Fruit fly (Drosophila melanogaster) whole organism, embryonic: ENCODE measurements around the gene Srr.

ENCODE experiments used
- CG10431 ChIP-seq: fragments of 200-800 bp; sonication (Bioruptor generic); optimal IDR thresholded peaks from 3 replicates; lab custom pipeline; 2018; ENCODE audit warnings: missing biosample characterization, mild to moderate bottlenecking, missing genetic modification characterization
- CG10654 ChIP-seq: fragments of 200-800 bp; sonication (Bioruptor generic); optimal IDR thresholded peaks from 2 replicates; lab custom pipeline; 2016; ENCODE audit warnings: missing biosample characterization, missing genetic modification characterization
- CG12071 ChIP-seq: fragments of 200-800 bp; sonication (Bioruptor generic); optimal IDR thresholded peaks from 3 replicates; lab custom pipeline; 2018; ENCODE audit warnings: missing biosample characterization, mild to moderate bottlenecking, missing genetic modification characterization
- CG14014 ChIP-seq: fragments of 200-800 bp; sonication (Bioruptor generic); IDR thresholded peaks from 2 replicates; pipeline ENCODE4 v1.3.6; 2022; ENCODE audit warnings: missing biosample characterization, missing genetic modification characterization
- CG14441 ChIP-seq: fragments of 200-800 bp; sonication (Bioruptor generic); IDR thresholded peaks from 2 replicates; pipeline ENCODE4 v1.3.6; 2022; ENCODE audit warnings: missing biosample characterization, missing genetic modification characterization
- CG15479 ChIP-seq: fragments of 200-800 bp; sonication (Bioruptor generic); optimal IDR thresholded peaks from 3 replicates; lab custom pipeline; 2019; ENCODE audit warnings: missing biosample characterization, mild to moderate bottlenecking, missing genetic modification characterization, moderate library complexity
- CG15601 ChIP-seq: fragments of 200-800 bp; sonication (Bioruptor generic); optimal IDR thresholded peaks from 3 replicates; lab custom pipeline; 2019; ENCODE audit warnings: missing biosample characterization, mild to moderate bottlenecking, missing genetic modification characterization, moderate library complexity
- CG17612 ChIP-seq: fragments of 200-800 bp; sonication (Bioruptor generic); IDR thresholded peaks from 2 replicates; pipeline ENCODE4 v1.3.6; 2022; ENCODE audit warnings: missing biosample characterization, missing genetic modification characterization
- CG18764 ChIP-seq: fragments of 200-800 bp; sonication (Bioruptor generic); optimal IDR thresholded peaks from 3 replicates; lab custom pipeline; 2016; ENCODE audit warnings: missing biosample characterization, missing genetic modification characterization
- CG2129 ChIP-seq: fragments of 200-800 bp; sonication (Bioruptor generic); IDR thresholded peaks from 2 replicates; pipeline ENCODE4 v1.3.6; 2022; ENCODE audit warnings: missing biosample characterization, missing genetic modification characterization; ENCODE audit not compliant: partially characterized antibody
- CG2889 ChIP-seq: fragments of 200-800 bp; sonication (Bioruptor generic); IDR thresholded peaks from 3 replicates; pipeline ENCODE4 v1.3.6; 2022; ENCODE audit warnings: missing biosample characterization, missing genetic modification characterization
- CG30431 ChIP-seq: fragments of 200-800 bp; sonication (Bioruptor generic); optimal IDR thresholded peaks from 2 replicates; lab custom pipeline; 2017; ENCODE audit warnings: missing biosample characterization, missing genetic modification characterization
- CG34224 ChIP-seq: fragments of 200-800 bp; sonication (Bioruptor generic); IDR thresholded peaks from 3 replicates; pipeline ENCODE4 v1.3.6; 2022; ENCODE audit warnings: missing biosample characterization, missing genetic modification characterization; ENCODE audit not compliant: partially characterized antibody
- CG34422 ChIP-seq: fragments of 200-800 bp; sonication (Bioruptor generic); IDR thresholded peaks from 3 replicates; pipeline ENCODE4 v1.3.6; 2022; ENCODE audit warnings: missing biosample characterization, missing genetic modification characterization
- CG3726 ChIP-seq: fragments of 200-800 bp; sonication (Bioruptor generic); IDR thresholded peaks from 3 replicates; pipeline ENCODE4, ENCODE4 v1.3.6; 2022; ENCODE audit warnings: missing biosample characterization, missing genetic modification characterization
- CG6813 ChIP-seq: fragments of 200-800 bp; sonication (Bioruptor generic); optimal IDR thresholded peaks from 2 replicates; lab custom pipeline; 2017; ENCODE audit warnings: missing biosample characterization, missing genetic modification characterization, mild to moderate bottlenecking, moderate library complexity, missing genetic modification reagents
- CG7357 ChIP-seq: fragments of 200-800 bp; sonication (Bioruptor generic); IDR thresholded peaks from 3 replicates; pipeline ENCODE4 v1.3.6; 2022; ENCODE audit warnings: missing biosample characterization, missing genetic modification characterization
- CG8089 ChIP-seq: fragments of 200-800 bp; sonication (Bioruptor generic); optimal IDR thresholded peaks from 3 replicates; lab custom pipeline; 2016; ENCODE audit warnings: missing biosample characterization, missing genetic modification characterization
- CG8281 ChIP-seq: fragments of 200-800 bp; sonication (Bioruptor generic); optimal IDR thresholded peaks from 2 replicates; lab custom pipeline; 2018; ENCODE audit warnings: missing biosample characterization, mild to moderate bottlenecking, missing genetic modification characterization, moderate library complexity
- CG8944 ChIP-seq: fragments of 200-800 bp; sonication (Bioruptor generic); optimal IDR thresholded peaks from 3 replicates; lab custom pipeline; 2016; ENCODE audit warnings: missing biosample characterization, missing genetic modification characterization
- CG9876 ChIP-seq: fragments of 200-800 bp; sonication (Bioruptor generic); optimal IDR thresholded peaks from 2 replicates; lab custom pipeline; 2016; ENCODE audit warnings: missing biosample characterization, missing genetic modification characterization
- E2f1 ChIP-seq: fragments of 200-800 bp; sonication (Bioruptor generic); IDR thresholded peaks from 2 replicates; pipeline ENCODE4 v1.3.6; 2022; ENCODE audit warnings: missing biosample characterization, missing genetic modification characterization
- Fer1 ChIP-seq: fragments of 200-800 bp; sonication (Bioruptor generic); optimal IDR thresholded peaks from 2 replicates; lab custom pipeline; 2017; ENCODE audit warnings: missing biosample characterization, mild to moderate bottlenecking, missing genetic modification characterization
- HLH54F ChIP-seq: fragments of 200-800 bp; sonication (Bioruptor generic); optimal IDR thresholded peaks from 3 replicates; lab custom pipeline; 2016; ENCODE audit warnings: missing biosample characterization, missing genetic modification characterization
- HLHmδ ChIP-seq: fragments of 200-800 bp; sonication (Bioruptor generic); optimal IDR thresholded peaks from 2 replicates; lab custom pipeline; 2018; ENCODE audit warnings: missing biosample characterization, mild to moderate bottlenecking, missing genetic modification characterization, moderate library complexity
- Hand ChIP-seq: fragments of 200-800 bp; sonication (Bioruptor generic); optimal IDR thresholded peaks from 2 replicates; lab custom pipeline; 2017; ENCODE audit warnings: mild to moderate bottlenecking, missing biosample characterization, missing genetic modification reagents, missing genetic modification characterization
- HmgZ ChIP-seq: fragments of 200-800 bp; sonication (Bioruptor generic); optimal IDR thresholded peaks from 2 replicates; lab custom pipeline; 2018; ENCODE audit warnings: missing biosample characterization, mild to moderate bottlenecking, missing genetic modification characterization
- Hr51 ChIP-seq, 2 experiments: fragments of 200-800 bp; sonication (Bioruptor generic); optimal IDR thresholded peaks; 2 replicates in 1 of 2; 3 replicates in 1 of 2; lab custom pipeline; 2016 to 2018; ENCODE audit warnings: missing biosample characterization in 2 of 2, missing genetic modification characterization in 2 of 2, mild to moderate bottlenecking in 1 of 2, moderate library complexity in 1 of 2
- Meics ChIP-seq: fragments of 200-800 bp; sonication (Bioruptor generic); optimal IDR thresholded peaks from 2 replicates; lab custom pipeline; 2017; ENCODE audit warnings: missing biosample characterization, mild to moderate bottlenecking, missing genetic modification characterization
- Poxn ChIP-seq: fragments of 200-800 bp; sonication (Bioruptor generic); IDR thresholded peaks from 2 replicates; pipeline ENCODE4 v1.3.6; 2022; ENCODE audit warnings: missing biosample characterization, missing genetic modification characterization
- Sin3A ChIP-seq: fragments of >200 bp; optimal IDR thresholded peaks from 2 replicates; lab custom pipeline; 2018
- Sox102F ChIP-seq: fragments of 200-800 bp; sonication (Bioruptor generic); optimal IDR thresholded peaks from 2 replicates; lab custom pipeline; 2018; ENCODE audit warnings: missing biosample characterization, mild to moderate bottlenecking, missing genetic modification characterization, moderate library complexity
- Vsx1 ChIP-seq: fragments of 200-800 bp; sonication (Bioruptor generic); optimal IDR thresholded peaks from 2 replicates; lab custom pipeline; 2017; ENCODE audit warnings: missing biosample characterization, mild to moderate bottlenecking, missing genetic modification characterization, missing genetic modification reagents
- ab ChIP-seq: fragments of 200-800 bp; sonication (Bioruptor generic); optimal IDR thresholded peaks from 2 replicates; lab custom pipeline; 2016; ENCODE audit warnings: missing biosample characterization, missing genetic modification characterization
- bigmax ChIP-seq: fragments of 200-800 bp; sonication (Bioruptor generic); optimal IDR thresholded peaks from 2 replicates; lab custom pipeline; 2018; ENCODE audit warnings: missing biosample characterization, mild to moderate bottlenecking, missing genetic modification characterization
- br ChIP-seq: fragments of >200 bp; optimal IDR thresholded peaks from 2 replicates; lab custom pipeline; 2017
- chinmo ChIP-seq: fragments of 200-800 bp; sonication (Bioruptor generic); IDR thresholded peaks from 4 replicates; pipeline ENCODE4 v1.3.6; 2022; ENCODE audit warnings: missing biosample characterization, missing genetic modification characterization; ENCODE audit not compliant: partially characterized antibody
- dmrt11E ChIP-seq: fragments of 200-800 bp; sonication (Bioruptor generic); optimal IDR thresholded peaks from 3 replicates; lab custom pipeline; 2018; ENCODE audit warnings: missing biosample characterization, mild to moderate bottlenecking, missing genetic modification characterization, moderate library complexity
- gro ChIP-seq: fragments of 200-800 bp; sonication (Bioruptor generic); optimal IDR thresholded peaks from 2 replicates; lab custom pipeline; 2016; ENCODE audit warnings: missing biosample characterization, missing genetic modification characterization
- gt ChIP-seq: fragments of 200-800 bp; sonication (Bioruptor generic); IDR thresholded peaks from 2 replicates; pipeline ENCODE4 v1.3.6; 2022; ENCODE audit warnings: missing biosample characterization, missing genetic modification characterization
- ken ChIP-seq: fragments of 200-800 bp; sonication (Bioruptor generic); IDR thresholded peaks from 3 replicates; pipeline ENCODE4 v1.3.6; 2022; ENCODE audit warnings: missing biosample characterization, missing genetic modification characterization
- lov ChIP-seq, 2 experiments: fragments of 200-800 bp in 1 of 2; fragments of >200 bp in 1 of 2; sonication (Bioruptor generic) in 1 of 2; IDR thresholded peaks in 1 of 2; optimal IDR thresholded peaks in 1 of 2; 2 replicates in 1 of 2; 3 replicates in 1 of 2; pipeline versions ENCODE4 v1.3.6 to Lab custom; 2017 to 2022; ENCODE audit warnings: missing biosample characterization in 1 of 2, missing genetic modification characterization in 1 of 2
- oc ChIP-seq: fragments of 200-800 bp; sonication (Bioruptor generic); optimal IDR thresholded peaks from 2 replicates; lab custom pipeline; 2018; ENCODE audit warnings: missing biosample characterization, mild to moderate bottlenecking, missing genetic modification characterization, moderate library complexity
- pan ChIP-seq, 4 experiments: fragments of >200 bp in 3 of 4; fragments of 200-800 bp in 1 of 4; sonication (Bioruptor generic) in 1 of 4; optimal IDR thresholded peaks in 3 of 4; IDR thresholded peaks in 1 of 4; 2 replicates each; pipeline versions ENCODE4 v1.3.6 to Lab custom; 2017 to 2022; ENCODE audit warnings: missing biosample characterization in 2 of 4, missing genetic modification characterization in 2 of 4, mixed read lengths in 1 of 4
- phol ChIP-seq: fragments of 200-800 bp; sonication (Bioruptor generic); optimal IDR thresholded peaks from 3 replicates; lab custom pipeline; 2018; ENCODE audit warnings: missing biosample characterization, mild to moderate bottlenecking, missing genetic modification characterization, moderate library complexity
- ro ChIP-seq: fragments of 200-800 bp; sonication (Bioruptor generic); IDR thresholded peaks from 2 replicates; pipeline ENCODE4 v1.3.6; 2022; ENCODE audit warnings: missing biosample characterization, missing genetic modification characterization
- tgo ChIP-seq: fragments of 200-800 bp; sonication (Bioruptor generic); IDR thresholded peaks from 3 replicates; pipeline ENCODE4 v1.3.6; 2022; ENCODE audit warnings: missing biosample characterization, missing genetic modification characterization
- tup ChIP-seq: fragments of 200-800 bp; sonication (Bioruptor generic); optimal IDR thresholded peaks from 2 replicates; lab custom pipeline; 2016; ENCODE audit warnings: missing biosample characterization, mild to moderate bottlenecking, missing genetic modification characterization, moderate library complexity
- usp ChIP-seq: fragments of >200 bp; optimal IDR thresholded peaks from 2 replicates; lab custom pipeline; 2017; ENCODE audit warnings: missing biosample characterization, missing genetic modification characterization
- zfh1 ChIP-seq: fragments of 200-800 bp; sonication (Bioruptor generic); IDR thresholded peaks from 3 replicates; pipeline ENCODE4 v1.3.6; 2022; ENCODE audit warnings: missing biosample characterization, missing genetic modification characterization

The Srr gene

dm6 chr3R:9347702-9348378 is 17.4 kb upstream of the Srr start:
- TF ChIP-seq CG18764 (GFP tag; lab: Kevin White, UChicago) (no peak), CG9876 (no peak), CG15479 (GFP tag; lab: Kevin White, UChicago) (no peak), CG14441 (GFP tag; lab: Robert Waterston, UW) (no peak), HmgZ (tag; lab: Kevin White, UChicago) (no peak), ro (GFP tag; lab: Robert Waterston, UW) (no peak), Poxn (GFP tag; lab: Robert Waterston, UW) (no peak), CG3726 (GFP tag; lab: Robert Waterston, UW) (no peak), CG8089 (GFP tag; lab: Kevin White, UChicago) (no peak), bigmax (GFP tag; lab: Kevin White, UChicago) (no peak), tup (no peak), gro (GFP tag; lab: Kevin White, UChicago) (no peak), oc (tag; lab: Kevin White, UChicago) (no peak), ab (no peak), CG34224 (no peak), HLHmδ (GFP tag; lab: Kevin White, UChicago) (no peak), dmrt11E (tag; lab: Kevin White, UChicago) (peak; percentile 71), tgo (GFP tag; lab: Robert Waterston, UW) (no peak), CG17612 (no peak), usp (GFP tag; lab: Kevin White, UChicago) (no peak), CG8944 (GFP tag; lab: Kevin White, UChicago) (no peak), CG34422 (no peak), Meics (no peak), pan (optimal IDR thresholded peaks at IDR 0.05; lab: Kevin White, UChicago) (no peak), pan (GFP tag; optimal IDR thresholded peaks at IDR 0.05 in 1 of 2, IDR thresholded peaks at IDR 0.05 in 1 of 2) (no peak), phol (tag; lab: Kevin White, UChicago) (peak; percentile 23), CG15601 (tag; lab: Kevin White, UChicago) (no peak), CG8281 (tag; lab: Kevin White, UChicago) (no peak), Sin3A (lab: Kevin White, UChicago) (no peak), Vsx1 (GFP tag; lab: Kevin White, UChicago) (no peak), CG14014 (GFP tag; lab: Robert Waterston, UW) (no peak), lov (optimal IDR thresholded peaks at IDR 0.05; lab: Kevin White, UChicago) (no peak), lov (GFP tag; IDR thresholded peaks at IDR 0.05; lab: Robert Waterston, UW) (no peak), gt (GFP tag; lab: Robert Waterston, UW) (no peak), zfh1 (GFP tag; lab: Robert Waterston, UW) (0 out of 3 replicates have a peak, but pooled peaks have one; percentile 22), HLH54F (GFP tag; lab: Kevin White, UChicago) (no peak), CG7357 (GFP tag; lab: Robert Waterston, UW) (no peak), CG6813 (GFP tag; lab: Kevin White, UChicago) (no peak), CG10654 (GFP tag; lab: Kevin White, UChicago) (no peak), Hand (no peak), br (lab: Kevin White, UChicago) (no peak), Fer1 (GFP tag; lab: Kevin White, UChicago) (no peak), chinmo (GFP tag; lab: Robert Waterston, UW) (no peak), E2f1 (no peak), CG10431 (no peak), Sox102F (GFP tag; lab: Kevin White, UChicago) (peak; percentile 17), CG2889 (GFP tag; lab: Robert Waterston, UW) (no peak), CG30431 (no peak), Hr51 (GFP tag; optimal IDR thresholded peaks at IDR 0.05; lab: Kevin White, UChicago) (no peak), CG12071 (GFP tag; lab: Kevin White, UChicago) (no peak), CG2129 (GFP tag; lab: Robert Waterston, UW) (no peak), ken (GFP tag; lab: Robert Waterston, UW) (no peak)
